Worm (Caenorhabditis elegans) whole organism, L1 larva: Measurements from ENCODE around the gene ZC443.7.

ENCODE experiments used
- C04F5.9 ChIP-seq: sonication (generic microtip); optimal IDR thresholded peaks from 2 replicates; lab custom pipeline; 2016; ENCODE audit warnings: missing genetic modification characterization, missing compliant biosample characterization
- C16A3.4 ChIP-seq: fragments of 150-350 bp; optimal IDR thresholded peaks from 2 replicates; lab custom pipeline; 2014; ENCODE audit warnings: missing biosample characterization, missing genetic modification characterization
- C34B4.2 ChIP-seq: sonication (generic microtip); optimal IDR thresholded peaks from 2 replicates; lab custom pipeline; 2017; ENCODE audit warnings: mild to moderate bottlenecking, missing genetic modification characterization, missing compliant biosample characterization
- F16B12.6 ChIP-seq: fragments of 150-350 bp; optimal IDR thresholded peaks from 2 replicates; lab custom pipeline; 2014; ENCODE audit warnings: missing biosample characterization, missing genetic modification characterization
- blmp-1 ChIP-seq: fragments of 150-350 bp; optimal IDR thresholded peaks from 2 replicates; lab custom pipeline; 2014; ENCODE audit warnings: missing biosample characterization, missing genetic modification characterization
- ceh-90 ChIP-seq: sonication (generic microtip); optimal IDR thresholded peaks from 2 replicates; lab custom pipeline; 2016; ENCODE audit warnings: missing genetic modification characterization, missing compliant biosample characterization
- dpl-1 ChIP-seq, 3 experiments: fragments of 150-350 bp in 2 of 3; sonication (generic microtip) in 1 of 3; optimal IDR thresholded peaks; 2 replicates each; lab custom pipeline; 2014 to 2017; ENCODE audit warnings: missing biosample characterization in 3 of 3, missing genetic modification characterization in 3 of 3, missing genetic modification reagents in 3 of 3
- dsc-1 ChIP-seq: sonication (generic microtip); optimal IDR thresholded peaks from 2 replicates; lab custom pipeline; 2016; ENCODE audit warnings: mild to moderate bottlenecking, missing genetic modification characterization, missing compliant biosample characterization
- efl-1 ChIP-seq, 4 experiments: fragments of 150-350 bp; optimal IDR thresholded peaks in 3 of 4; peaks in 1 of 4; 1 replicate in 1 of 4; 2 replicates in 3 of 4; lab custom pipeline; 2014; ENCODE audit warnings: missing biosample characterization in 2 of 4, missing genetic modification characterization in 2 of 4, missing genetic modification reagents in 2 of 4
- egl-13 ChIP-seq: sonication (generic microtip); optimal IDR thresholded peaks from 2 replicates; lab custom pipeline; 2016; ENCODE audit warnings: missing genotype, missing genetic modification reagents, missing genetic modification characterization, missing compliant biosample characterization
- elt-2 ChIP-seq: sonication (generic microtip); optimal IDR thresholded peaks from 2 replicates; lab custom pipeline; 2016; ENCODE audit warnings: missing genetic modification characterization, mild to moderate bottlenecking, inconsistent platforms, missing compliant biosample characterization, missing genetic modification reagents
- elt-3 ChIP-seq, 6 experiments: fragments of 150-350 bp in 1 of 6; sonication (generic microtip); optimal IDR thresholded peaks; 2 replicates each; lab custom pipeline; 2017 to 2018; ENCODE audit warnings: missing biosample characterization in 6 of 6, missing genetic modification characterization in 6 of 6, inconsistent platforms in 1 of 6
- fos-1 ChIP-seq: fragments of 150-350 bp; optimal IDR thresholded peaks from 2 replicates; lab custom pipeline; 2014; ENCODE audit warnings: missing biosample characterization, missing genetic modification characterization
- grh-1 ChIP-seq: fragments of 200-800 bp; sonication (Bioruptor generic); IDR thresholded peaks from 2 replicates; pipeline ENCODE4 v1.3.6; 2022; ENCODE audit warnings: missing genetic modification reagents, missing genetic modification characterization, missing compliant biosample characterization
- hlh-17 ChIP-seq: fragments of 200-800 bp; sonication (Bioruptor generic); optimal IDR thresholded peaks from 2 replicates; lab custom pipeline; 2018; ENCODE audit warnings: missing genetic modification characterization, mild to moderate bottlenecking, missing compliant biosample characterization, moderate library complexity, borderline replicate concordance
- jun-1 ChIP-seq: fragments of 150-350 bp; optimal IDR thresholded peaks from 2 replicates; lab custom pipeline; 2014; ENCODE audit warnings: missing biosample characterization, missing genetic modification reagents, missing genetic modification characterization
- lin-14 ChIP-seq: fragments of 200-800 bp; sonication (Bioruptor generic); optimal IDR thresholded peaks from 2 replicates; lab custom pipeline; 2018; ENCODE audit warnings: mild to moderate bottlenecking, missing genetic modification characterization, moderate library complexity, missing compliant biosample characterization
- lin-15B ChIP-seq: fragments of 150-350 bp; sonication (generic microtip); optimal IDR thresholded peaks from 3 replicates; lab custom pipeline; 2014; ENCODE audit warnings: missing biosample characterization, missing genetic modification characterization
- lin-35 ChIP-seq, 2 experiments: fragments of 150-350 bp; optimal IDR thresholded peaks; 2 replicates each; lab custom pipeline; 2014; ENCODE audit warnings: missing biosample characterization in 2 of 2, missing genetic modification characterization in 2 of 2, missing genetic modification reagents in 2 of 2
- lin-39 ChIP-seq: fragments of 150-350 bp; optimal IDR thresholded peaks from 2 replicates; lab custom pipeline; 2014; ENCODE audit warnings: missing biosample characterization, missing genetic modification reagents, missing genetic modification characterization
- lsy-2 ChIP-seq, 2 experiments: fragments of 150-350 bp; optimal IDR thresholded peaks; 2 replicates each; lab custom pipeline; 2014; ENCODE audit warnings: missing biosample characterization in 2 of 2, missing genetic modification characterization in 2 of 2
- mab-9 ChIP-seq: fragments of 200-800 bp; sonication (Bioruptor generic); IDR thresholded peaks from 2 replicates; pipeline ENCODE4 v1.3.6; 2022; ENCODE audit warnings: missing genetic modification reagents, missing genetic modification characterization, missing compliant biosample characterization
- mdl-1 ChIP-seq, 2 experiments: fragments of 150-350 bp; optimal IDR thresholded peaks; 2 replicates each; lab custom pipeline; 2014 to 2017; ENCODE audit warnings: missing biosample characterization in 2 of 2, missing genetic modification characterization in 2 of 2, inconsistent platforms in 1 of 2
- mep-1 ChIP-seq: fragments of 150-350 bp; optimal IDR thresholded peaks from 2 replicates; lab custom pipeline; 2014; ENCODE audit warnings: missing biosample characterization, missing genetic modification characterization
- nhr-12 ChIP-seq: sonication (generic microtip); optimal IDR thresholded peaks from 2 replicates; lab custom pipeline; 2017; ENCODE audit warnings: missing biosample characterization, missing genetic modification characterization
- nhr-20 ChIP-seq: sonication (generic microtip); optimal IDR thresholded peaks from 2 replicates; lab custom pipeline; 2016; ENCODE audit warnings: mild to moderate bottlenecking, missing genetic modification characterization, missing compliant biosample characterization
- nhr-47 ChIP-seq: sonication (generic microtip); optimal IDR thresholded peaks from 2 replicates; lab custom pipeline; 2016; ENCODE audit warnings: mild to moderate bottlenecking, missing genetic modification characterization, moderate library complexity, missing compliant biosample characterization
- nhr-76 ChIP-seq: sonication (generic microtip); optimal IDR thresholded peaks from 2 replicates; lab custom pipeline; 2017; ENCODE audit warnings: missing biosample characterization, missing genetic modification characterization
- nhr-84 ChIP-seq: sonication (generic microtip); optimal IDR thresholded peaks from 2 replicates; lab custom pipeline; 2017; ENCODE audit warnings: missing biosample characterization, missing genetic modification characterization
- rnt-1 ChIP-seq: sonication (generic microtip); optimal IDR thresholded peaks from 2 replicates; lab custom pipeline; 2016; ENCODE audit warnings: mild to moderate bottlenecking, missing genetic modification characterization, moderate library complexity, missing compliant biosample characterization
- skn-1 ChIP-seq: fragments of 150-350 bp; optimal IDR thresholded peaks from 2 replicates; lab custom pipeline; 2014; ENCODE audit warnings: missing biosample characterization, missing genetic modification characterization
- snu-23 ChIP-seq: sonication (generic microtip); optimal IDR thresholded peaks from 2 replicates; lab custom pipeline; 2016; ENCODE audit warnings: missing genetic modification characterization, missing compliant biosample characterization
- sox-4 ChIP-seq: sonication (generic microtip); optimal IDR thresholded peaks from 2 replicates; lab custom pipeline; 2016; ENCODE audit warnings: missing genetic modification characterization, missing compliant biosample characterization
- sptf-1 ChIP-seq: fragments of 150-350 bp; optimal IDR thresholded peaks from 2 replicates; lab custom pipeline; 2014; ENCODE audit warnings: missing biosample characterization, missing genetic modification characterization
- swsn-7 ChIP-seq: sonication (generic microtip); optimal IDR thresholded peaks from 2 replicates; lab custom pipeline; 2016; ENCODE audit warnings: missing genetic modification characterization, missing compliant biosample characterization
- unc-130 ChIP-seq: fragments of 150-350 bp; optimal IDR thresholded peaks from 2 replicates; lab custom pipeline; 2017; ENCODE audit warnings: missing biosample characterization, missing genetic modification characterization, inconsistent platforms
- xbp-1 ChIP-seq: sonication (generic microtip); optimal IDR thresholded peaks from 2 replicates; lab custom pipeline; 2016; ENCODE audit warnings: missing genetic modification characterization, missing compliant biosample characterization

The ZC443.7 gene

DNA sequence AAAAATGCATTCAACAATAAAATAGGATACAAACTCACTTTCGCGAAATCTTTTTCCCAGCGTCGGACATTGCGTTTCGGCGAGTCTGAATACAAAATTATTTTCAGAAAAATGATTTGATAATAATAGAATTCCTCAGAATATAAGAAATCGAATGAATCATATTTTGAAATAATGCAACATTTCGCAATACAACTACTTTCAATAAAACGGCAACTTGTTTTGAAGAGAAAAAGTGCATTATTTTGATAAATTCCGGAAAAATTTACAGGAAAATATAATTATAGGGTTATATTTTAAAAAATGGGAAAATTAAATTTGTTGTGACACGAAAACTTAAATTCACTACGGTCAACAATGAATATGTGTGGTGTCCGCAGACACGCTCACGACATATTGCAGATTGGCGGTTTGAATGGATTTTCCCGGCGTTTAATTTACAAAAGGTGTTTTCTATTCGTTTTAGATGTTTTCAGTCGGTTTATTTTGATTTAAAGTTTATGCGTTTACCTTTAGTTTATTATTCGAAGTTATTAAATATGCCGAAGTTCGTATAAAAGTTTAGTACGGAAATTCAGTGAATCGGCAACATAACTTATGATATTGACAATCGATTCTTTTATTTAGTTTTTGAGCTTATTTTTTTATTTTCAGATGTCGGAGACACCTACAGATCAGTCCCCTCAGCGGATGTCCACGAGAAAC, 42.8 kb upstream of the ZC443.7 start, which contains the start of the genes abcf-1 and scc-3:
Gene abcf-1 (minus strand): TSS at position 85 of the 705 bp plus-strand sequence.
Gene scc-3 (plus strand): TSS at position 655 of the 705 bp plus-strand sequence.
- peak; percentile 25 to 62 for TF ChIP-seq efl-1 (optimal IDR thresholded peaks at IDR 0.05; lab: Kevin White, UChicago)
- TF ChIP-seq efl-1 (GFP tag; optimal IDR thresholded peaks at IDR 0.05 in 1 of 2; lab: Kevin White, UChicago) = peak; percentile 66 to 93
- no peak for TF ChIP-seq elt-2 (tag; lab: Kevin White, UChicago)
- peak; percentile 45 to 71 for TF ChIP-seq lin-35 (GFP tag; optimal IDR thresholded peaks at IDR 0.05; lab: Kevin White, UChicago)
- no peak for TF ChIP-seq ceh-90
- peak; percentile 84 for TF ChIP-seq F16B12.6 (tag; lab: Kevin White, UChicago)
- TF ChIP-seq skn-1 (tag; lab: Kevin White, UChicago) = peak; percentile 51
- TF ChIP-seq elt-3 (tag; optimal IDR thresholded peaks at IDR 0.05; lab: Kevin White, UChicago) = peak in 1 of 6 experiments; percentile 37
- TF ChIP-seq lsy-2 (tag; optimal IDR thresholded peaks at IDR 0.05; lab: Kevin White, UChicago) = peak; percentile 86 to 98
- peak; percentile 38 for TF ChIP-seq nhr-20 (tag; lab: Kevin White, UChicago)
- no peak for TF ChIP-seq mab-9 (GFP tag; lab: Robert Waterston, UW)
- peak; percentile 40 for TF ChIP-seq xbp-1 (tag; lab: Kevin White, UChicago)
- TF ChIP-seq fos-1 (tag; lab: Kevin White, UChicago) = no peak
- TF ChIP-seq dsc-1 = no peak
- peak; percentile 21 for TF ChIP-seq nhr-47 (tag; lab: Kevin White, UChicago)
- no peak for TF ChIP-seq sox-4 (tag; lab: Kevin White, UChicago)
- TF ChIP-seq C34B4.2 (tag; lab: Kevin White, UChicago) = no peak
- peak; percentile 5 for TF ChIP-seq C16A3.4 (tag; lab: Kevin White, UChicago)
- peak; percentile 47 to 74 (median 59) for TF ChIP-seq dpl-1 (GFP tag; optimal IDR thresholded peaks at IDR 0.05; lab: Kevin White, UChicago)
- peak; percentile 25 for TF ChIP-seq rnt-1 (tag; lab: Kevin White, UChicago)
- peak; percentile 53 for TF ChIP-seq mep-1 (tag; lab: Kevin White, UChicago)
- peak; percentile 32 for TF ChIP-seq swsn-7 (tag; lab: Kevin White, UChicago)
- no peak for TF ChIP-seq sptf-1 (tag; lab: Kevin White, UChicago)
- TF ChIP-seq unc-130 = peak; percentile 6

- no peak for TF ChIP-seq jun-1 (tag; lab: Kevin White, UChicago)
- no peak for TF ChIP-seq egl-13
- no peak for TF ChIP-seq nhr-84
- TF ChIP-seq elt-2 (tag; lab: Kevin White, UChicago) = no peak
- TF ChIP-seq snu-23 (GFP tag; lab: Kevin White, UChicago) = no peak
- TF ChIP-seq nhr-12 (tag; lab: Kevin White, UChicago) = no peak
- TF ChIP-seq blmp-1 (tag; lab: Kevin White, UChicago) = no peak
- TF ChIP-seq lin-39 (tag; lab: Kevin White, UChicago) = no peak
- TF ChIP-seq C04F5.9 = no peak
- TF ChIP-seq sox-4 (tag; lab: Kevin White, UChicago) = no peak
- no peak for TF ChIP-seq mdl-1 (tag; optimal IDR thresholded peaks at IDR 0.05; lab: Kevin White, UChicago)
- TF ChIP-seq lin-15B (tag; lab: Kevin White, UChicago) = no peak
- no peak for TF ChIP-seq grh-1 (GFP tag; lab: Robert Waterston, UW)
- TF ChIP-seq unc-130 = no peak
- TF ChIP-seq nhr-76 (tag; lab: Kevin White, UChicago) = no peak
- no peak for TF ChIP-seq nhr-47 (tag; lab: Kevin White, UChicago)
These were observed 37.3 kb upstream of the ZC443.7 start, which contains the start of gene srt-43 for ce11 chrV:12768946-12769345. TSS of gene srt-43 (plus strand) at chrV:12769246.

DNA sequence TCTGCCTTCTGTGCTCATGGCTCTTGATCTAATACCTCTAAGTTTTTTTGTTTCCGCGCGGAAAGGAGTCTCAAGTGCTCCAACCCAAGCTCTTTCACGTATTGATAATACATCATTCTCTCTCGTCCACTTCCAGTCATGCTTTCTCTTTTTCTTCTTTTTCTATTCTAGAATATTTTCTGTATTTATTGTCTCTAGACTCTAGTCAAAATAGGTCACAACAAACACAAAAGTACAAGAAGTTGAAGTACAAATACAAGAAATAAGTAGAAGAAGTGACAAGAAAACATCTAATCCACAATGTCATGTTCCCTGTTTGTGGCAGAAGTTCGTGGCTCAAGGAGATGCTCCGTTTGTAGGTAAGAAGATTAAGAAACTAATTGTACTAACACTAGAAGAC, 33.1 kb upstream of the ZC443.7 start, which contains the start of gene ZC455.1:
Gene ZC455.1 (plus strand): TSS at position 301 of the 400 bp plus-strand sequence.
- no peak for TF ChIP-seq hlh-17 (GFP tag; lab: Kevin White, UChicago)
- no peak for TF ChIP-seq lin-14 (GFP tag; lab: Kevin White, UChicago)
